Fruit fly (Drosophila melanogaster) whole organism, embryonic: ENCODE data around the gene AlkB.

ENCODE experiments used
- Aef1 ChIP-seq: fragments of 200-800 bp; sonication (Bioruptor generic); IDR thresholded peaks from 3 replicates; pipeline ENCODE4 v1.3.6; 2022; ENCODE audit warnings: missing biosample characterization, missing genetic modification characterization
- CG1233 ChIP-seq: fragments of 200-800 bp; sonication (Bioruptor generic); optimal IDR thresholded peaks from 4 replicates; lab custom pipeline; 2018; ENCODE audit warnings: missing biosample characterization, mild to moderate bottlenecking, missing genetic modification characterization
- CG12391 ChIP-seq: fragments of 200-800 bp; sonication (Bioruptor generic); optimal IDR thresholded peaks from 3 replicates; lab custom pipeline; 2018; ENCODE audit warnings: missing biosample characterization, mild to moderate bottlenecking, missing genetic modification characterization, moderate library complexity
- CG13287 ChIP-seq: fragments of 200-800 bp; sonication (Bioruptor generic); IDR thresholded peaks from 2 replicates; pipeline ENCODE4 v1.3.6; 2022; ENCODE audit warnings: missing biosample characterization, missing genetic modification characterization; ENCODE audit not compliant: partially characterized antibody
- CG13296 ChIP-seq: fragments of 200-800 bp; sonication (Bioruptor generic); optimal IDR thresholded peaks from 3 replicates; lab custom pipeline; 2018; ENCODE audit warnings: missing biosample characterization, mild to moderate bottlenecking, missing genetic modification characterization
- CG13424 ChIP-seq: fragments of 200-800 bp; sonication (Bioruptor generic); optimal IDR thresholded peaks from 2 replicates; lab custom pipeline; 2019; ENCODE audit warnings: missing biosample characterization, mild to moderate bottlenecking, missing genetic modification characterization, moderate library complexity
- CG13624 ChIP-seq: fragments of 200-800 bp; sonication (Bioruptor generic); optimal IDR thresholded peaks from 2 replicates; lab custom pipeline; 2016; ENCODE audit warnings: missing biosample characterization, missing genetic modification characterization
- CG14965 ChIP-seq: fragments of 200-800 bp; sonication (Bioruptor generic); optimal IDR thresholded peaks from 2 replicates; lab custom pipeline; 2016; ENCODE audit warnings: missing biosample characterization, missing genetic modification characterization, borderline replicate concordance
- CG15514 ChIP-seq: fragments of 200-800 bp; sonication (Bioruptor generic); optimal IDR thresholded peaks from 3 replicates; lab custom pipeline; 2017; ENCODE audit warnings: missing biosample characterization, missing genetic modification characterization, mild to moderate bottlenecking, moderate library complexity, missing genetic modification reagents
- CG1647 ChIP-seq: fragments of 200-800 bp; sonication (Bioruptor generic); optimal IDR thresholded peaks from 3 replicates; lab custom pipeline; 2016; ENCODE audit warnings: missing biosample characterization, missing genetic modification characterization
- CG16779 ChIP-seq: fragments of 200-800 bp; sonication (Bioruptor generic); IDR thresholded peaks from 2 replicates; pipeline ENCODE4 v1.3.6; 2022; ENCODE audit warnings: missing biosample characterization, missing genetic modification characterization
- CG16813 ChIP-seq: fragments of 200-800 bp; sonication (Bioruptor generic); IDR thresholded peaks from 3 replicates; pipeline ENCODE4 v1.3.6; 2022; ENCODE audit warnings: missing biosample characterization, missing genetic modification characterization; ENCODE audit not compliant: partially characterized antibody
- CG18262 ChIP-seq: fragments of 200-800 bp; optimal IDR thresholded peaks from 3 replicates; lab custom pipeline; 2019; ENCODE audit warnings: missing biosample characterization, mild to moderate bottlenecking, missing genetic modification characterization, moderate library complexity
- CG2129 ChIP-seq: fragments of 200-800 bp; sonication (Bioruptor generic); IDR thresholded peaks from 2 replicates; pipeline ENCODE4 v1.3.6; 2022; ENCODE audit warnings: missing biosample characterization, missing genetic modification characterization; ENCODE audit not compliant: partially characterized antibody
- CG32532 ChIP-seq: fragments of 200-800 bp; sonication (Bioruptor generic); IDR thresholded peaks from 2 replicates; pipeline ENCODE4 v1.3.6; 2022; ENCODE audit warnings: missing biosample characterization, missing genetic modification characterization
- CG33213 ChIP-seq: fragments of 200-800 bp; sonication (Bioruptor generic); optimal IDR thresholded peaks from 3 replicates; lab custom pipeline; 2016; ENCODE audit warnings: missing biosample characterization, missing genetic modification characterization
- CG4282 ChIP-seq: fragments of 200-800 bp; sonication (Bioruptor generic); optimal IDR thresholded peaks from 2 replicates; lab custom pipeline; 2016; ENCODE audit warnings: missing biosample characterization, missing genetic modification characterization
- CG6272 ChIP-seq: fragments of 200-800 bp; sonication (Bioruptor generic); IDR thresholded peaks from 2 replicates; pipeline ENCODE4 v1.3.6; 2022; ENCODE audit warnings: missing biosample characterization, missing genetic modification characterization
- CG7357 ChIP-seq: fragments of 200-800 bp; sonication (Bioruptor generic); IDR thresholded peaks from 3 replicates; pipeline ENCODE4 v1.3.6; 2022; ENCODE audit warnings: missing biosample characterization, missing genetic modification characterization
- Doc3 ChIP-seq: fragments of 200-800 bp; sonication (Bioruptor generic); IDR thresholded peaks from 3 replicates; pipeline ENCODE4 v1.3.6; 2022; ENCODE audit warnings: missing biosample characterization, missing genetic modification characterization; ENCODE audit not compliant: partially characterized antibody
- Dref ChIP-seq: fragments of 200-800 bp; sonication (Bioruptor generic); IDR thresholded peaks from 2 replicates; pipeline ENCODE4 v1.3.6; 2022; ENCODE audit warnings: missing biosample characterization, missing genetic modification characterization
- Ets65A ChIP-seq: fragments of 200-800 bp; sonication (Bioruptor generic); peaks from one replicate; lab custom pipeline; 2016; ENCODE audit warnings: missing biosample characterization, missing genetic modification characterization
- HmgD ChIP-seq: fragments of 200-800 bp; sonication (Bioruptor generic); optimal IDR thresholded peaks from 3 replicates; lab custom pipeline; 2016; ENCODE audit warnings: missing biosample characterization, missing genetic modification characterization
- HmgZ ChIP-seq: fragments of 200-800 bp; sonication (Bioruptor generic); optimal IDR thresholded peaks from 2 replicates; lab custom pipeline; 2018; ENCODE audit warnings: missing biosample characterization, mild to moderate bottlenecking, missing genetic modification characterization
- Hr51 ChIP-seq, 2 experiments: fragments of 200-800 bp; sonication (Bioruptor generic); optimal IDR thresholded peaks; 2 replicates in 1 of 2; 3 replicates in 1 of 2; lab custom pipeline; 2016 to 2018; ENCODE audit warnings: missing biosample characterization in 2 of 2, missing genetic modification characterization in 2 of 2, mild to moderate bottlenecking in 1 of 2, moderate library complexity in 1 of 2
- Med ChIP-seq: fragments of 200-800 bp; sonication (Bioruptor generic); peaks from one replicate; lab custom pipeline; 2016; ENCODE audit warnings: missing biosample characterization, missing genetic modification characterization, mild to moderate bottlenecking, inconsistent platforms, moderate library complexity
- Nf-YC ChIP-seq: fragments of 200-800 bp; optimal IDR thresholded peaks from 3 replicates; lab custom pipeline; 2019; ENCODE audit warnings: missing biosample characterization, mild to moderate bottlenecking, missing genetic modification characterization, moderate library complexity
- Sry-β ChIP-seq: fragments of 200-800 bp; sonication (Bioruptor generic); optimal IDR thresholded peaks from 2 replicates; lab custom pipeline; 2018; ENCODE audit warnings: missing biosample characterization, mild to moderate bottlenecking, missing genetic modification characterization, moderate library complexity
- Vsx1 ChIP-seq: fragments of 200-800 bp; sonication (Bioruptor generic); optimal IDR thresholded peaks from 2 replicates; lab custom pipeline; 2017; ENCODE audit warnings: missing biosample characterization, mild to moderate bottlenecking, missing genetic modification characterization, missing genetic modification reagents
- abd-A ChIP-seq: fragments of 200-800 bp; sonication (Bioruptor generic); optimal IDR thresholded peaks from 3 replicates; lab custom pipeline; 2019; ENCODE audit warnings: missing biosample characterization, mild to moderate bottlenecking, missing genetic modification characterization, moderate library complexity
- ac ChIP-seq: fragments of 200-800 bp; sonication (Bioruptor generic); optimal IDR thresholded peaks from 3 replicates; lab custom pipeline; 2017; ENCODE audit warnings: missing biosample characterization, mild to moderate bottlenecking, missing genetic modification characterization
- al ChIP-seq: fragments of 200-800 bp; sonication (Bioruptor generic); IDR thresholded peaks from 2 replicates; pipeline ENCODE4 v1.3.6; 2022; ENCODE audit warnings: missing biosample characterization, missing genetic modification characterization
- aop ChIP-seq: fragments of 200-800 bp; sonication (Bioruptor generic); IDR thresholded peaks from 2 replicates; pipeline ENCODE4 v1.3.6; 2022; ENCODE audit warnings: missing biosample characterization, missing genetic modification characterization
- ato ChIP-seq: fragments of 200-800 bp; sonication (Bioruptor generic); IDR thresholded peaks from 2 replicates; pipeline ENCODE4 v1.3.6; 2022; ENCODE audit warnings: missing biosample characterization, missing genetic modification characterization; ENCODE audit not compliant: partially characterized antibody
- caup ChIP-seq: fragments of 200-800 bp; sonication (Bioruptor generic); optimal IDR thresholded peaks from 3 replicates; lab custom pipeline; 2017; ENCODE audit warnings: missing biosample characterization, mild to moderate bottlenecking, missing genetic modification characterization, moderate library complexity; ENCODE audit not compliant: severe bottlenecking
- da ChIP-seq: fragments of 200-800 bp; sonication (Bioruptor generic); optimal IDR thresholded peaks from 2 replicates; lab custom pipeline; 2016; ENCODE audit warnings: missing biosample characterization, missing genetic modification characterization
- emc ChIP-seq: fragments of 200-800 bp; sonication (Bioruptor generic); optimal IDR thresholded peaks from 2 replicates; lab custom pipeline; 2016; ENCODE audit warnings: missing biosample characterization, missing genetic modification characterization
- gro ChIP-seq: fragments of 200-800 bp; sonication (Bioruptor generic); optimal IDR thresholded peaks from 2 replicates; lab custom pipeline; 2016; ENCODE audit warnings: missing biosample characterization, missing genetic modification characterization
- hb ChIP-seq: fragments of 200-800 bp; sonication (Bioruptor generic); IDR thresholded peaks from 3 replicates; pipeline ENCODE4 v1.3.6; 2022; ENCODE audit warnings: missing biosample characterization, missing genetic modification characterization; ENCODE audit not compliant: partially characterized antibody
- pan ChIP-seq, 4 experiments: fragments of >200 bp in 3 of 4; fragments of 200-800 bp in 1 of 4; sonication (Bioruptor generic) in 1 of 4; optimal IDR thresholded peaks in 3 of 4; IDR thresholded peaks in 1 of 4; 2 replicates each; pipeline versions ENCODE4 v1.3.6 to Lab custom; 2017 to 2022; ENCODE audit warnings: missing biosample characterization in 2 of 4, missing genetic modification characterization in 2 of 4, mixed read lengths in 1 of 4
- pb ChIP-seq: fragments of 200-800 bp; sonication (Bioruptor generic); optimal IDR thresholded peaks from 3 replicates; lab custom pipeline; 2016; ENCODE audit warnings: missing biosample characterization, missing genetic modification characterization
- pfk ChIP-seq: fragments of 200-800 bp; sonication (Bioruptor generic); optimal IDR thresholded peaks from 2 replicates; lab custom pipeline; 2018; ENCODE audit warnings: missing biosample characterization, mild to moderate bottlenecking, missing genetic modification characterization, moderate library complexity
- scrt ChIP-seq: fragments of 200-800 bp; sonication (Bioruptor generic); optimal IDR thresholded peaks from 2 replicates; lab custom pipeline; 2018; ENCODE audit warnings: missing biosample characterization, mild to moderate bottlenecking, missing genetic modification characterization, moderate library complexity
- ssp ChIP-seq: fragments of 200-800 bp; sonication (Bioruptor generic); IDR thresholded peaks from 2 replicates; pipeline ENCODE4 v1.3.6; 2022; ENCODE audit warnings: missing biosample characterization, missing genetic modification characterization
- stc ChIP-seq: fragments of 200-800 bp; sonication (Bioruptor generic); IDR thresholded peaks from 2 replicates; pipeline ENCODE4 v1.3.6; 2022; ENCODE audit warnings: missing biosample characterization, missing genetic modification characterization
- unc-4 ChIP-seq: fragments of 200-800 bp; sonication (Bioruptor generic); IDR thresholded peaks from 2 replicates; pipeline ENCODE4 v1.3.6; 2022; ENCODE audit warnings: missing biosample characterization, missing genetic modification characterization; ENCODE audit not compliant: partially characterized antibody
- z ChIP-seq: fragments of 200-800 bp; sonication (Bioruptor generic); IDR thresholded peaks from 3 replicates; pipeline ENCODE4 v1.3.6; 2022; ENCODE audit warnings: missing biosample characterization, missing genetic modification characterization
- zen ChIP-seq: fragments of 200-800 bp; sonication (Bioruptor generic); optimal IDR thresholded peaks from 3 replicates; lab custom pipeline; 2018; ENCODE audit warnings: missing biosample characterization, mild to moderate bottlenecking, missing genetic modification characterization, moderate library complexity

Gene AlkB

DNA sequence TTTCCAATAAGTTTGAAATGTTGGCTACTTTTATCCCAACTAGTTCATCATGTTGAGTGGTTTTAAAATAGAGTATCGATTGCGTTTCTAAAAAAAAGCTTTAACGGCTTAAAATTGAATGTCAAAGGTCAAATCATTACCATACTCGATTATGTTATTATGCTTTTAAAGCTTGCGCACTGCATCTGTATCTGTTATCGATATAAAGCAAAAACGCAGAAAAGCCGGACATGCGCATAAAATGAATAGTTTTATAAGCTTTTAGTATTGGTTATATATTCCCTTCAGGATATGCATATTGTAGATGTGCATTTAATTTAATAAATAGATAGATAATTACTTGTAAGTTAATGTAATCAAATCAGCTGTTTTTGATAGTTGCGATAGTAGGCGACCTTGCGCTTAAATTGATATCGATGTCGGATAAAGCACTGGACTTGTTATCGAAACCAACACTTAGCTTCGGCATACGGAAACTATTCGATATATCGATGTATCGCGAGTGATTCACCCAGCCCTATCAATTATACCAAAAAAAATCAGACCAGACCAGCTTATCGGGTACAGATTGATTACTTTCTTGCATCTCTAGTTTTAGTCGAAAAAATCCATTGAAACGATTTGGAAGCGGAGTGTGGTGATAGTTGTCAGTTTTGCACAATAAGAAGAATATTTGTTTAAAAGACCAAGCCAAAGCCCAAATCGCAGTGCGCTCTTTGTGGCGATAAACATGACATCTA, 32.5 kb upstream of the AlkB start, which contains the start of gene shi (continued):
- TF ChIP-seq pfk (GFP tag; lab: Kevin White, UChicago) (peak; percentile 67), CG15514 (GFP tag; lab: Kevin White, UChicago) (peak; percentile 60), Hr51 (GFP tag; optimal IDR thresholded peaks at IDR 0.05; lab: Kevin White, UChicago) (peak in 1 of 2 experiments; percentile 53), z (GFP tag; lab: Robert Waterston, UW) (no peak), caup (GFP tag; lab: Kevin White, UChicago) (peak; percentile 51), CG32532 (GFP tag; lab: Robert Waterston, UW) (peak; percentile 47; the same call in 1 of the 2 replicates), CG1233 (GFP tag; lab: Kevin White, UChicago) (no peak), CG13287 (GFP tag; lab: Robert Waterston, UW) (peak; percentile 96), hb (peak; percentile 99), aop (no peak), Doc3 (GFP tag; lab: Robert Waterston, UW) (peak; percentile 91), unc-4 (GFP tag; lab: Robert Waterston, UW) (peak; percentile 96), CG13424 (peak; percentile 12), CG16779 (GFP tag; lab: Robert Waterston, UW) (no peak), CG13296 (peak; percentile 23), HmgZ (peak; percentile 73), CG4282 (GFP tag; lab: Kevin White, UChicago) (no peak), gro (GFP tag; lab: Kevin White, UChicago) (peak; percentile 27), CG7357 (GFP tag; lab: Robert Waterston, UW) (peak; percentile 51; the same call in 1 of the 3 replicates), CG2129 (GFP tag; lab: Robert Waterston, UW) (peak; percentile 83), zen (tag; lab: Kevin White, UChicago) (peak; percentile 46), ato (GFP tag; lab: Robert Waterston, UW) (peak; percentile 99), ssp (GFP tag; lab: Robert Waterston, UW) (peak; percentile 51), Vsx1 (GFP tag; lab: Kevin White, UChicago) (peak; percentile 20), scrt (GFP tag; lab: Kevin White, UChicago) (peak; percentile 13), stc (GFP tag; lab: Robert Waterston, UW) (no peak), CG33213 (GFP tag; lab: Kevin White, UChicago) (peak; percentile 36), abd-A (tag; lab: Kevin White, UChicago) (peak; percentile 83), al (GFP tag; lab: Robert Waterston, UW) (0 out of 2 replicates have a peak, but pooled peaks have one; percentile 20), Dref (GFP tag; lab: Robert Waterston, UW) (peak; percentile 96), CG6272 (GFP tag; lab: Robert Waterston, UW) (no peak), Med (GFP tag; lab: Kevin White, UChicago) (peak; percentile 89), CG18262 (no peak), CG16813 (GFP tag; lab: Robert Waterston, UW) (peak; percentile 98), pb (GFP tag; lab: Kevin White, UChicago) (no peak), Sry-β (GFP tag; lab: Kevin White, UChicago) (no peak), HmgD (GFP tag; lab: Kevin White, UChicago) (peak; percentile 43), CG13624 (GFP tag; lab: Kevin White, UChicago) (peak; percentile 19), Aef1 (GFP tag; lab: Robert Waterston, UW) (no peak), Nf-YC (tag; lab: Kevin White, UChicago) (peak; percentile 42), Ets65A (GFP tag; lab: Kevin White, UChicago) (no peak), ac (GFP tag; lab: Kevin White, UChicago) (no peak), emc (GFP tag; lab: Kevin White, UChicago) (no peak), pan (optimal IDR thresholded peaks at IDR 0.05; lab: Kevin White, UChicago) (no peak), pan (GFP tag; optimal IDR thresholded peaks at IDR 0.05 in 1 of 2, IDR thresholded peaks at IDR 0.05 in 1 of 2) (no peak), CG1647 (GFP tag; lab: Kevin White, UChicago) (no peak), CG14965 (GFP tag; lab: Kevin White, UChicago) (no peak), da (GFP tag; lab: Kevin White, UChicago) (no peak), CG12391 (peak; percentile 50)
